Worm (Caenorhabditis elegans): ENCODE results near the gene srg-58.

DNA sequence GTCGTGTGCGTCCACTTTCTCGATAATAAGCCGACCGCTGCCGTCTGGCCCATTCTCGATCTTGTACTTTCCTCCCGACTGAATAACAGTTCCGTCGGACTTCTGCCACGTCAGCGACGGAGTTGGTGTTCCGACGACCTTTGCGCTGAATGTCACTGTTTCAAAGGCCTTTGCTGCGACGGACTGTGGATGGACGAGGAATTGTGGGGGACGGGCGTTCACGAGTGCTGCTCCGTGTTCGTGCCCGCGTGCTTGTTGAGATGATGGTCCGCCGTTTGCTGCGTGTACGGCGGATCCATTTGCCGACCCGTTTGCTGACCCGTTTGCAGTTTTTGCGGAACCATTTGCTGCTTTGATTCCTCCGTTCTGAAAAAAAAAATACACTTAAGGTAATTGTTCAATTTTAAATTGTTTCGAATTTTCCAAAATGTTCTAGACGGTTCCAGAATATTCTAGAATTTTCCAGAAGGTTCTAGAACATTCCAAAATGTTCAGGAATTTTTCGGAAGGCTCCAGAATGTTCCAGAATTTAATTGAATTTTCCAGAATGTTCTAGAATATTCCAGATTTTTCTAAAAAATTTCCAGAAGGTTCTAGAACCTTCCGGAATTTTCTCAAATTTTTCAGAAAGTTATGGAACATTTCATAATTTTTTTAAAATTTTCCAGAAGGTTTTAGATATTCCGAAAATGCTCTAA is 40.0 kb upstream of the srg-58 start:
- no peak for TF ChIP-seq nhr-12 (tag; optimal IDR thresholded peaks at IDR 0.05)
- no peak for TF ChIP-seq nhr-237 (tag; optimal IDR thresholded peaks at IDR 0.05)
- TF ChIP-seq ztf-11 (tag; optimal IDR thresholded peaks at IDR 0.05): no peak
- TF ChIP-seq egl-27 (tag; optimal IDR thresholded peaks at IDR 0.05): no peak
- no peak for TF ChIP-seq nhr-25 (tag; optimal IDR thresholded peaks at IDR 0.05)

Measured in whole organism, L3 larva.